Worm (Caenorhabditis elegans) whole organism, L2 larva: ENCODE measurements around the gene Y62H9A.14.

Experiments
- C34F6.9 ChIP-seq: fragments of 150-350 bp; optimal IDR thresholded peaks from 2 replicates; lab custom pipeline; 2014; ENCODE audit warnings: missing biosample characterization, missing genetic modification characterization
- F13H6.1 ChIP-seq: sonication (generic microtip); optimal IDR thresholded peaks from 2 replicates; lab custom pipeline; 2016; ENCODE audit warnings: missing genetic modification characterization, missing compliant biosample characterization
- R02D3.7 ChIP-seq: fragments of 150-350 bp; optimal IDR thresholded peaks from 2 replicates; lab custom pipeline; 2014; ENCODE audit warnings: missing biosample characterization, missing genetic modification characterization
- ZK546.5 ChIP-seq: sonication (generic microtip); optimal IDR thresholded peaks from 2 replicates; lab custom pipeline; 2017; ENCODE audit warnings: missing biosample characterization, missing genetic modification characterization
- alr-1 ChIP-seq: fragments of 150-350 bp; optimal IDR thresholded peaks from 2 replicates; lab custom pipeline; 2014; ENCODE audit warnings: missing biosample characterization, missing genetic modification characterization
- aly-2 ChIP-seq: fragments of 150-350 bp; optimal IDR thresholded peaks from 2 replicates; lab custom pipeline; 2014; ENCODE audit warnings: missing biosample characterization, missing genetic modification characterization
- ceh-16 ChIP-seq: fragments of 150-350 bp; optimal IDR thresholded peaks from 2 replicates; lab custom pipeline; 2014; ENCODE audit warnings: missing biosample characterization, missing genetic modification characterization
- ceh-82 ChIP-seq: fragments of 150-350 bp; optimal IDR thresholded peaks from 2 replicates; lab custom pipeline; 2014; ENCODE audit warnings: missing biosample characterization, missing genetic modification characterization
- crh-2 ChIP-seq: sonication (generic microtip); optimal IDR thresholded peaks from 2 replicates; lab custom pipeline; 2017; ENCODE audit warnings: missing biosample characterization, missing genetic modification characterization
- dmd-4 ChIP-seq: sonication (generic microtip); optimal IDR thresholded peaks from 2 replicates; lab custom pipeline; 2017; ENCODE audit warnings: missing biosample characterization, missing genetic modification characterization
- egl-27 ChIP-seq: sonication (generic microtip); optimal IDR thresholded peaks from 3 replicates; lab custom pipeline; 2017; ENCODE audit warnings: missing biosample characterization, missing genetic modification reagents, missing genetic modification characterization
- elt-1 ChIP-seq: fragments of 150-350 bp; optimal IDR thresholded peaks from 2 replicates; lab custom pipeline; 2014; ENCODE audit warnings: missing biosample characterization, missing genetic modification characterization
- fos-1 ChIP-seq: fragments of 150-350 bp; optimal IDR thresholded peaks from 2 replicates; lab custom pipeline; 2014; ENCODE audit warnings: missing biosample characterization, missing genetic modification characterization
- lin-39 ChIP-seq: fragments of 150-350 bp; optimal IDR thresholded peaks from 2 replicates; lab custom pipeline; 2014; ENCODE audit warnings: missing biosample characterization, missing genetic modification reagents, missing genetic modification characterization
- lsy-2 ChIP-seq, 2 experiments: fragments of 150-350 bp in 1 of 2; sonication (generic microtip) in 1 of 2; optimal IDR thresholded peaks; 2 replicates each; lab custom pipeline; 2014 to 2017; ENCODE audit warnings: missing biosample characterization in 2 of 2, missing genetic modification characterization in 2 of 2
- mab-5 ChIP-seq: fragments of 150-350 bp; optimal IDR thresholded peaks from 2 replicates; lab custom pipeline; 2014; ENCODE audit warnings: missing biosample characterization, missing genetic modification characterization
- mbf-1 ChIP-seq: sonication (generic microtip); optimal IDR thresholded peaks from 2 replicates; lab custom pipeline; 2017; ENCODE audit warnings: missing biosample characterization, missing genetic modification characterization
- mdl-1 ChIP-seq, 2 experiments: fragments of 150-350 bp in 1 of 2; sonication (generic microtip) in 1 of 2; optimal IDR thresholded peaks; 2 replicates each; lab custom pipeline; 2017; ENCODE audit warnings: missing biosample characterization in 2 of 2, missing genetic modification characterization in 2 of 2
- nhr-10 ChIP-seq: sonication (generic microtip); optimal IDR thresholded peaks from 2 replicates; lab custom pipeline; 2017; ENCODE audit warnings: missing biosample characterization, missing genetic modification characterization
- nhr-11 ChIP-seq: fragments of 150-350 bp; optimal IDR thresholded peaks from 2 replicates; lab custom pipeline; 2014; ENCODE audit warnings: missing biosample characterization, missing genetic modification characterization
- nhr-12 ChIP-seq: fragments of 150-350 bp; optimal IDR thresholded peaks from 2 replicates; lab custom pipeline; 2014; ENCODE audit warnings: missing biosample characterization, missing genetic modification characterization
- nhr-129 ChIP-seq: fragments of 150-350 bp; optimal IDR thresholded peaks from 2 replicates; lab custom pipeline; 2014; ENCODE audit warnings: missing biosample characterization, missing genetic modification characterization
- nhr-23 ChIP-seq: fragments of 150-350 bp; optimal IDR thresholded peaks from 2 replicates; lab custom pipeline; 2014; ENCODE audit warnings: missing biosample characterization, missing genetic modification reagents, missing genetic modification characterization
- nhr-25 ChIP-seq: fragments of 150-350 bp; sonication (generic microtip); optimal IDR thresholded peaks from 3 replicates; lab custom pipeline; 2014; ENCODE audit warnings: missing biosample characterization, missing genetic modification characterization
- nhr-77 ChIP-seq: fragments of 150-350 bp; optimal IDR thresholded peaks from 2 replicates; lab custom pipeline; 2014; ENCODE audit warnings: missing biosample characterization, missing genetic modification characterization
- peb-1 ChIP-seq: fragments of 150-350 bp; optimal IDR thresholded peaks from 2 replicates; lab custom pipeline; 2014; ENCODE audit warnings: missing biosample characterization, missing genetic modification characterization
- sma-3 ChIP-seq: sonication (generic microtip); optimal IDR thresholded peaks from 2 replicates; lab custom pipeline; 2016; ENCODE audit warnings: missing genetic modification reagents, missing genetic modification characterization, missing compliant biosample characterization
- sma-9 ChIP-seq, 2 experiments: fragments of 150-350 bp in 1 of 2; sonication (generic microtip) in 1 of 2; optimal IDR thresholded peaks; 2 replicates each; lab custom pipeline; 2014 to 2016; ENCODE audit warnings: missing genetic modification characterization in 2 of 2, mild to moderate bottlenecking in 1 of 2, missing biosample characterization in 1 of 2, missing compliant biosample characterization in 1 of 2, missing genetic modification reagents in 1 of 2, moderate library complexity in 1 of 2
- snpc-4 ChIP-seq: fragments of 150-350 bp; optimal IDR thresholded peaks from 2 replicates; lab custom pipeline; 2014; ENCODE audit warnings: missing biosample characterization, missing genetic modification characterization
- unc-39 ChIP-seq: fragments of 150-350 bp; optimal IDR thresholded peaks from 2 replicates; lab custom pipeline; 2014; ENCODE audit warnings: missing biosample characterization, missing genetic modification characterization
- unc-62 ChIP-seq: fragments of 150-350 bp; optimal IDR thresholded peaks from 2 replicates; lab custom pipeline; 2014; ENCODE audit warnings: missing biosample characterization, missing genetic modification reagents, missing genetic modification characterization
- zag-1 ChIP-seq: fragments of 150-350 bp; optimal IDR thresholded peaks from 2 replicates; lab custom pipeline; 2014; ENCODE audit warnings: missing biosample characterization, missing genetic modification characterization
- ztf-1 ChIP-seq: fragments of 200-800 bp; sonication (Bioruptor generic); conservative IDR thresholded peaks from 2 replicates; pipeline ENCODE4 v1.3.6; 2022; ENCODE audit warnings: missing genetic modification characterization, missing compliant biosample characterization
- ztf-4 ChIP-seq: fragments of 150-350 bp; optimal IDR thresholded peaks from 2 replicates; lab custom pipeline; 2014; ENCODE audit warnings: missing biosample characterization, missing genetic modification characterization

Gene Y62H9A.14

DNA sequence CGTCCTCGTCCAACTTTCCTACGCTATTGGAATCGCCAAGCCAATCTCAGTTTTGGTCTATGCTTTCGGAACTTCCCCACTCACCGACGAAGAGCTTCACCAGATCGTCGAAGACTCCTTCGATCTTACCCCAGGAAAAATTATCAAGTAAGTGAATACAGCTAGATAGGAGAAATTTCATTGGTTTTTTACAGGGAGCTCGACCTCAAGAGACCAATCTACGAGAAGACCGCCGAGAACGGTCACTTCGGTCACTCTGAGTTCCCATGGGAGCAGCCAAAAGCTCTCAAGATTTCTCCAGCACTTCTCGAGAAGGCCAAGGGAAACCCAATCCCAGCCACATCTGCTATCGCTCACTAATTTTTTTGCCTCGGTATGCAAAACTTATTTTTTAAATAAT lies 46.0 kb downstream of the Y62H9A.14 start:
- TF ChIP-seq elt-1 (tag; lab: Kevin White, UChicago) (no peak), nhr-10 (tag; lab: Kevin White, UChicago) (no peak)
- TF ChIP-seq, all 48 proteins: peak for 0

DNA sequence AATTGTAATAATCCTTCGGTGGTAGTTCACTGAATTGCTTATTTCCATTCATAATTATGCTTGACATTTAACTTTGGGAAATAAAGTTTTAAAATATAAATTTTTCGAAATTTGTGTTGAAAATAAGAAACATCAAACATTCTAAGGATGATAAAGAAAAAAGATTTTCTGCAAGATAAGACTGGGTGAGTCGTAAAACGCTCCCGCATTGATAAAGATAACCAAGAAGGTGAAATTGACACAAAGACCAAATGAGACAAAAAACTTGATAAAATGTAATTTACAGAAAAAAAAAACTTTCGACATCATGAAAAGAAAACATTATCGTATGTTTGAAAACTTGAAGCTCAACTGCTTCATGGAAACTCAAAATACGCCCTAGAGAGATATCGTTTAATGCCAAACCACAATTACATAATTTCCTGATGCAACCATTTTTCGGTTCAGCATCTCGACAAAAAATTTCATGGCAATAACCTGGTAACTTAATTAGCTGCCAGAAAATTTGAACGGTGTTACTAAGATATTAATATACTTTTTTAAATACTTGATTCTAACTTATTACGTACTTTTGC lies 47.1 kb downstream of the Y62H9A.14 start:
- TF ChIP-seq sma-9 (GFP tag; optimal IDR thresholded peaks at IDR 0.05; lab: Kevin White, UChicago): peak; percentile 25
- TF ChIP-seq sma-9 (tag; optimal IDR thresholded peaks at IDR 0.05; lab: Kevin White, UChicago): no peak
- TF ChIP-seq F13H6.1 (tag; lab: Kevin White, UChicago): no peak
- TF ChIP-seq crh-2 (tag; lab: Kevin White, UChicago): peak; percentile 59
- no peak for TF ChIP-seq unc-39 (tag; lab: Kevin White, UChicago)
- TF ChIP-seq nhr-77: no peak
- no peak for TF ChIP-seq nhr-25 (tag; lab: Kevin White, UChicago)
- peak in 1 of 2 experiments; percentile 13 for TF ChIP-seq mdl-1 (tag; optimal IDR thresholded peaks at IDR 0.05; lab: Kevin White, UChicago)
- no peak for TF ChIP-seq mbf-1 (tag; lab: Kevin White, UChicago)
- TF ChIP-seq fos-1: peak; percentile 86
- TF ChIP-seq ceh-82 (tag; lab: Kevin White, UChicago): no peak
- no peak for TF ChIP-seq mab-5 (tag; lab: Kevin White, UChicago)
- TF ChIP-seq egl-27: no peak
- TF ChIP-seq nhr-10 (tag; lab: Kevin White, UChicago): no peak
- peak; percentile 21 for TF ChIP-seq sma-3 (GFP tag; lab: Kevin White, UChicago)
- TF ChIP-seq, all 48 proteins: peak for 5

DNA sequence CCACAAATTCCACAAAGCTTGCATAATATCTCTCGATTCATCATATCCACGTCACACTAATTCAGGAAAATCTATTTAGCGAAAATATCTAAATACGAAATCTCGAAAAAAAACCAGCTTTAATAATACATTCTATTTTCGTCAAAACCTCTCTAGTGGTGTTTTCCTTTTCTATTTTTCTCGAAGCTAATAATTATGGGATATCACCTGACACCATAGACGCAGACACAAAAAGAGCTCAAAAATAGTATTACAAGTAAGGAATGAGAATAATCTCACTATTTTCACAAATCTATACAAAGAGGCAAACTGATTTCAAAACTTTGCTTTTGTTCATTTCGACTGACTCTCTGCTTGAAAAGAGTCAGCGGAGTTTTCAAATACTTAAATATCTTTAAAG lies 48.1 kb downstream of the Y62H9A.14 start:
- TF ChIP-seq sma-9 (GFP tag; optimal IDR thresholded peaks at IDR 0.05; lab: Kevin White, UChicago): peak; percentile 30
- no peak for TF ChIP-seq sma-9 (tag; optimal IDR thresholded peaks at IDR 0.05; lab: Kevin White, UChicago)
- no peak for TF ChIP-seq crh-2 (tag; lab: Kevin White, UChicago)
- TF ChIP-seq peb-1 (tag; lab: Kevin White, UChicago): no peak
- peak in 1 of 2 experiments; percentile 4 for TF ChIP-seq lsy-2 (tag; optimal IDR thresholded peaks at IDR 0.05; lab: Kevin White, UChicago)
- peak; percentile 52 for TF ChIP-seq C34F6.9 (tag; lab: Kevin White, UChicago)

DNA sequence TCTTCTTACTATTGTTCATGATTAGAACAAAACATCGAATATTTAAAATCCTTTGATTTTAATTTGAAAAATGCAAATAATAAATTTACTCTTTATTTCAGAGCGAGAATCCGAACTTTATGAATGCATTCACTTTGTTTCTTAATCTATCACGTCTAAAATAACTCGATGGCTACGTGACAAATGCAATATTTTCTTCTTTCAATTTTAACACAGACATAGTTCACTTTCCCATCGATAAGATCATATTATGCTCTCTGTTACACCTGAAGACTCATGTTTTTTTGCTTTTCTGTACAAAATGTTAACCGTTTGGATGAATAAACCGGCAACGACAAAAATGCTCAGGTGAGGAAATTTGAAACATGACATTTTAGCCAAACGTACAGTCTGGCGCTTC lies 48.5 kb downstream of the Y62H9A.14 start:
- no peak for TF ChIP-seq dmd-4 (tag; lab: Kevin White, UChicago)
- TF ChIP-seq nhr-12 (tag; lab: Kevin White, UChicago): no peak
- TF ChIP-seq aly-2 (tag; lab: Kevin White, UChicago): no peak
- TF ChIP-seq unc-62 (GFP tag; lab: Kevin White, UChicago): no peak
- TF ChIP-seq ceh-16 (tag; lab: Kevin White, UChicago): no peak
- no peak for TF ChIP-seq unc-39 (tag; lab: Kevin White, UChicago)
- TF ChIP-seq sma-9 (GFP tag; optimal IDR thresholded peaks at IDR 0.05; lab: Kevin White, UChicago): no peak
- no peak for TF ChIP-seq sma-9 (tag; optimal IDR thresholded peaks at IDR 0.05; lab: Kevin White, UChicago)
- TF ChIP-seq nhr-77: no peak

DNA sequence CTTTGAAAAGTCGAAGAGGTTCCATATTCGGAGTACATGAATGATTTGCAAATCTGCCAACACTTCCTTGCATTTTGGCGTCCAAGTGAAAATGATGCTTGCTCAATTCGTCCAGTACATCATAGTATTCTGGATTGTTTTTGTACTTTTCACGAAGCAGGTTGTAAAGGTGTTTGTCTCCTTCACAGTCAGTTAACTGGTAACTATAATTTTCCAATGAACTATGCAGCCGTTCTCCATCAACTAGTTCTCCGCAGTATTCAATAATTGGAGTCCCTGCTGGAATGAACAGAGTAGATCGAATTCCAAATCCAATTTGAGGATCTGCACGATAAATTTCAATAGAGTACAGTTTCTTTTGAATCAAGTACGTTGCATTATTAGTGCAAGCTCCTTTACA lies 50.3 kb downstream of the Y62H9A.14 start:
- no peak for TF ChIP-seq ztf-1 (GFP tag; lab: Robert Waterston, UW)
- TF ChIP-seq nhr-12 (tag; lab: Kevin White, UChicago): no peak
- no peak for TF ChIP-seq nhr-129
- TF ChIP-seq nhr-23 (tag; lab: Kevin White, UChicago): no peak
- TF ChIP-seq sma-9 (GFP tag; optimal IDR thresholded peaks at IDR 0.05; lab: Kevin White, UChicago): no peak
- no peak for TF ChIP-seq sma-9 (tag; optimal IDR thresholded peaks at IDR 0.05; lab: Kevin White, UChicago)
- TF ChIP-seq elt-1 (tag; lab: Kevin White, UChicago): no peak
- no peak for TF ChIP-seq ceh-82 (tag; lab: Kevin White, UChicago)
- no peak for TF ChIP-seq egl-27
- no peak for TF ChIP-seq ZK546.5
- no peak for TF ChIP-seq C34F6.9 (tag; lab: Kevin White, UChicago)
- TF ChIP-seq lin-39 (tag; lab: Kevin White, UChicago): no peak
- no peak for TF ChIP-seq zag-1 (tag; lab: Kevin White, UChicago)
- TF ChIP-seq sma-3 (GFP tag; lab: Kevin White, UChicago): no peak
- TF ChIP-seq ceh-16 (tag; lab: Kevin White, UChicago): no peak
- TF ChIP-seq snpc-4 (tag; lab: Kevin White, UChicago): no peak
- TF ChIP-seq nhr-11 (tag; lab: Kevin White, UChicago): no peak
- TF ChIP-seq crh-2 (tag; lab: Kevin White, UChicago): no peak
- no peak for TF ChIP-seq alr-1 (tag; lab: Kevin White, UChicago)
- TF ChIP-seq R02D3.7: no peak
- no peak for TF ChIP-seq ztf-4 (tag; lab: Kevin White, UChicago)
